Worm (Caenorhabditis elegans): Measurements from ENCODE around the gene nas-4.

The nas-4 gene

ce11 chrIII:6364395-6364794 is 51.1 kb downstream of the nas-4 start:
- TF ChIP-seq ceh-2 (tag; optimal IDR thresholded peaks at IDR 0.05) (no peak), ceh-18 (tag; optimal IDR thresholded peaks at IDR 0.05) (peak; percentile 21)

ce11 chrIII:6362323-6362922 is 53.0 kb downstream of the nas-4 start:
- TF ChIP-seq ceh-14 (tag; optimal IDR thresholded peaks at IDR 0.05) (no peak), C08G9.2 (tag; optimal IDR thresholded peaks at IDR 0.05) (no peak), pat-9 (tag; optimal IDR thresholded peaks at IDR 0.05) (no peak), ceh-31 (tag; optimal IDR thresholded peaks at IDR 0.05) (no peak), ceh-30 (tag; optimal IDR thresholded peaks at IDR 0.05) (no peak), rnt-1 (tag; optimal IDR thresholded peaks at IDR 0.05) (peak; percentile 27), hlh-13 (GFP tag; optimal IDR thresholded peaks at IDR 0.05) (no peak), tbx-2 (tag; optimal IDR thresholded peaks at IDR 0.05) (peak; percentile 5), C38D4.7 (GFP tag; optimal IDR thresholded peaks at IDR 0.05) (no peak), mec-3 (tag; optimal IDR thresholded peaks at IDR 0.05; ENCODE audit: borderline replicate concordance) (no peak), unc-3 (GFP tag; conservative IDR thresholded peaks at IDR 0.05) (no peak), unc-3 (tag; optimal IDR thresholded peaks at IDR 0.05) (no peak), ceh-18 (tag; optimal IDR thresholded peaks at IDR 0.05) (peak; percentile 57)
